Fruit fly (Drosophila melanogaster) whole organism, wandering third instar larva: ENCODE data around the gene Prosalpha4.

Source experiments
- Abd-B ChIP-seq: fragments of >200 bp; optimal IDR thresholded peaks from 2 replicates; lab custom pipeline; 2017; ENCODE audit warnings: missing biosample characterization, missing genetic modification characterization
- CG32264 ChIP-seq: fragments of 200-800 bp; sonication (Bioruptor generic); optimal IDR thresholded peaks from 2 replicates; lab custom pipeline; 2016; ENCODE audit warnings: missing biosample characterization, missing genetic modification characterization
- CG9705 ChIP-seq: fragments of 200-800 bp; sonication (Bioruptor generic); optimal IDR thresholded peaks from 2 replicates; lab custom pipeline; 2018; ENCODE audit warnings: missing biosample characterization, mild to moderate bottlenecking, missing genetic modification characterization
- CrebA ChIP-seq: fragments of 200-800 bp; sonication (Bioruptor generic); optimal IDR thresholded peaks from 2 replicates; lab custom pipeline; 2016; ENCODE audit warnings: missing biosample characterization, mild to moderate bottlenecking, missing genetic modification characterization, borderline replicate concordance
- Dfd ChIP-seq: fragments of >200 bp; optimal IDR thresholded peaks from 2 replicates; lab custom pipeline; 2017; ENCODE audit warnings: missing biosample characterization, missing genetic modification characterization
- Dif ChIP-seq: fragments of 200-275, 200-300 bp; sonication (Bioruptor generic); optimal IDR thresholded peaks from 2 replicates; lab custom pipeline; 2018; ENCODE audit warnings: missing biosample characterization, missing genetic modification characterization; ENCODE audit not compliant: partially characterized antibody
- GATAd ChIP-seq: sonication (Bioruptor generic); optimal IDR thresholded peaks from 2 replicates; lab custom pipeline; 2016; ENCODE audit warnings: missing biosample characterization, missing genetic modification characterization
- HLH106 ChIP-seq: fragments of 200-800 bp; optimal IDR thresholded peaks from 3 replicates; lab custom pipeline; 2019; ENCODE audit warnings: missing biosample characterization, mild to moderate bottlenecking, missing genetic modification characterization, moderate library complexity
- Hnf4 ChIP-seq: fragments of 200-800 bp; sonication (Bioruptor generic); optimal IDR thresholded peaks from 2 replicates; lab custom pipeline; 2016; ENCODE audit warnings: missing biosample characterization, mild to moderate bottlenecking, missing genetic modification characterization
- Hr78 ChIP-seq: fragments of >200 bp; optimal IDR thresholded peaks from 2 replicates; lab custom pipeline; 2017; ENCODE audit warnings: missing biosample characterization, missing genetic modification characterization
- Hr83 ChIP-seq: fragments of 200-300 bp; sonication (Bioruptor generic); optimal IDR thresholded peaks from 2 replicates; lab custom pipeline; 2016; ENCODE audit warnings: missing biosample characterization, mild to moderate bottlenecking, missing genetic modification characterization, moderate library complexity; ENCODE audit not compliant: poor library complexity, severe bottlenecking
- Jra ChIP-seq: sonication (Bioruptor generic); optimal IDR thresholded peaks from 2 replicates; lab custom pipeline; 2016; ENCODE audit warnings: missing biosample characterization, missing genetic modification characterization
- Mio ChIP-seq: sonication (Bioruptor generic); optimal IDR thresholded peaks from 2 replicates; lab custom pipeline; 2016; ENCODE audit warnings: missing biosample characterization, missing genetic modification characterization
- Myc ChIP-seq: fragments of >200 bp; optimal IDR thresholded peaks from 2 replicates; lab custom pipeline; 2017
- N ChIP-seq: fragments of >200 bp; optimal IDR thresholded peaks from 2 replicates; lab custom pipeline; 2018; ENCODE audit warnings: missing biosample characterization, missing external identifiers, missing genetic modification characterization
- OdsH ChIP-seq: fragments of 200-800 bp; sonication (Bioruptor generic); optimal IDR thresholded peaks from 2 replicates; lab custom pipeline; 2016; ENCODE audit warnings: missing biosample characterization, mild to moderate bottlenecking, missing genetic modification characterization
- Rel ChIP-seq, 2 experiments: fragments of 200-800 bp; sonication (Bioruptor generic) in 1 of 2; optimal IDR thresholded peaks; 2 replicates in 1 of 2; 3 replicates in 1 of 2; lab custom pipeline; 2016 to 2019; ENCODE audit warnings: mild to moderate bottlenecking in 2 of 2, missing biosample characterization in 2 of 2, missing genetic modification characterization in 2 of 2, moderate library complexity in 1 of 2
- Sp1 ChIP-seq: fragments of 200-800 bp; sonication (Bioruptor generic); optimal IDR thresholded peaks from 3 replicates; lab custom pipeline; 2019; ENCODE audit warnings: missing biosample characterization, mild to moderate bottlenecking, missing genetic modification characterization, moderate library complexity
- Vsx2 ChIP-seq: fragments of 200-300, 225-300 bp; sonication (Bioruptor generic); optimal IDR thresholded peaks from 2 replicates; lab custom pipeline; 2018; ENCODE audit warnings: missing biosample characterization, missing genetic modification characterization; ENCODE audit not compliant: partially characterized antibody
- br ChIP-seq: fragments of 200-800 bp; sonication (Bioruptor generic); optimal IDR thresholded peaks from 2 replicates; lab custom pipeline; 2016; ENCODE audit warnings: missing biosample characterization, missing genetic modification characterization
- brk ChIP-seq: fragments of 200-800 bp; sonication (Bioruptor generic); optimal IDR thresholded peaks from 2 replicates; lab custom pipeline; 2016; ENCODE audit warnings: missing biosample characterization, mild to moderate bottlenecking, missing genetic modification characterization
- dl ChIP-seq, 2 experiments: fragments of 175-275, 200-275 bp in 1 of 2; fragments of 200-275 bp in 1 of 2; sonication (Bioruptor generic); optimal IDR thresholded peaks; lab custom pipeline; 2018; ENCODE audit warnings: mild to moderate bottlenecking in 2 of 2, missing biosample characterization in 2 of 2, missing genetic modification characterization in 2 of 2, moderate library complexity in 2 of 2; ENCODE audit not compliant: partially characterized antibody in 2 of 2, insufficient read depth in 1 of 2
- dmrt93B ChIP-seq: fragments of 200-800 bp; sonication (Bioruptor generic); optimal IDR thresholded peaks from 2 replicates; lab custom pipeline; 2018; ENCODE audit warnings: missing biosample characterization, mild to moderate bottlenecking, missing genetic modification characterization
- dsf ChIP-seq: sonication (Bioruptor generic); optimal IDR thresholded peaks from 2 replicates; lab custom pipeline; 2016; ENCODE audit warnings: missing biosample characterization, missing genetic modification characterization, borderline replicate concordance
- ey ChIP-seq: fragments of 200-800 bp; sonication (Bioruptor generic); optimal IDR thresholded peaks from 2 replicates; lab custom pipeline; 2016; ENCODE audit warnings: missing biosample characterization, missing genetic modification characterization
- foxo ChIP-seq, 2 experiments: fragments of 200-800 bp; sonication (Bioruptor generic); optimal IDR thresholded peaks; 2 replicates in 1 of 2; 3 replicates in 1 of 2; lab custom pipeline; 2016 to 2017; ENCODE audit warnings: missing biosample characterization in 2 of 2, missing genetic modification characterization in 2 of 2
- fru ChIP-seq: fragments of 200-800 bp; sonication (Bioruptor generic); optimal IDR thresholded peaks from 3 replicates; lab custom pipeline; 2016; ENCODE audit warnings: missing biosample characterization, mild to moderate bottlenecking, missing genetic modification characterization
- h ChIP-seq: fragments of 200-800 bp; sonication (Bioruptor generic); optimal IDR thresholded peaks from 3 replicates; lab custom pipeline; 2016; ENCODE audit warnings: missing biosample characterization, mild to moderate bottlenecking, missing genetic modification characterization
- jim ChIP-seq: fragments of 175-275, 200-325 bp; sonication (Bioruptor generic); optimal IDR thresholded peaks from 2 replicates; lab custom pipeline; 2016; ENCODE audit warnings: missing biosample characterization, mild to moderate bottlenecking, missing genetic modification characterization
- lola ChIP-seq: fragments of >200 bp; optimal IDR thresholded peaks from 2 replicates; lab custom pipeline; 2017; ENCODE audit warnings: missing biosample characterization, missing genetic modification characterization
- pan ChIP-seq: fragments of >200 bp; optimal IDR thresholded peaks from 2 replicates; lab custom pipeline; 2017
- psq ChIP-seq: fragments of 200-800 bp; sonication (Bioruptor generic); optimal IDR thresholded peaks from 3 replicates; lab custom pipeline; 2017; ENCODE audit warnings: missing biosample characterization, mild to moderate bottlenecking, missing genetic modification characterization, moderate library complexity
- rgr ChIP-seq: fragments of 200-800 bp; sonication (Bioruptor generic); optimal IDR thresholded peaks from 3 replicates; lab custom pipeline; 2016; ENCODE audit warnings: missing biosample characterization, mild to moderate bottlenecking, missing genetic modification characterization
- sage ChIP-seq: fragments of 200-800 bp; sonication (Bioruptor generic); optimal IDR thresholded peaks from 2 replicates; lab custom pipeline; 2016; ENCODE audit warnings: missing biosample characterization, mild to moderate bottlenecking, missing genetic modification characterization
- sv ChIP-seq: fragments of 200-800 bp; sonication (Bioruptor generic); optimal IDR thresholded peaks from 3 replicates; lab custom pipeline; 2016; ENCODE audit warnings: missing biosample characterization, missing genetic modification characterization
- tai ChIP-seq: sonication (Bioruptor generic); optimal IDR thresholded peaks from 2 replicates; lab custom pipeline; 2016; ENCODE audit warnings: missing biosample characterization, missing genetic modification characterization
- usp ChIP-seq: fragments of >200 bp; optimal IDR thresholded peaks from 2 replicates; lab custom pipeline; 2017; ENCODE audit warnings: missing biosample characterization, missing genetic modification characterization
- woc ChIP-seq: sonication (Bioruptor generic); optimal IDR thresholded peaks from 2 replicates; lab custom pipeline; 2016; ENCODE audit warnings: missing biosample characterization, mild to moderate bottlenecking, missing genetic modification characterization

Gene Prosalpha4

dm6 chrX:16318858-16319557 lies 42.9 kb downstream of the Prosalpha4 start:
- TF ChIP-seq N (peak; percentile 65), CG9705 (GFP tag; lab: Kevin White, UChicago) (no peak), ey (GFP tag; lab: Kevin White, UChicago) (peak; percentile 76), lola (GFP tag; lab: Kevin White, UChicago) (no peak), OdsH (peak; percentile 33), Hr83 (GFP tag; lab: Kevin White, UChicago) (peak; percentile 81), h (peak; percentile 38), usp (GFP tag; lab: Kevin White, UChicago) (no peak), Jra (GFP tag; lab: Kevin White, UChicago) (peak; percentile 53), foxo (GFP tag; optimal IDR thresholded peaks at IDR 0.05; lab: Kevin White, UChicago) (peak in 1 of 2 experiments; percentile 53), Abd-B (GFP tag; lab: Kevin White, UChicago) (no peak), Hr78 (GFP tag; lab: Kevin White, UChicago) (no peak), dmrt93B (GFP tag; lab: Kevin White, UChicago) (no peak), Vsx2 (GFP tag; lab: Kevin White, UChicago) (no peak), Rel (GFP tag; optimal IDR thresholded peaks at IDR 0.05; lab: Kevin White, UChicago) (no peak), Rel (tag; optimal IDR thresholded peaks at IDR 0.05; lab: Kevin White, UChicago) (peak; percentile 64), pan (no peak), CG32264 (GFP tag; lab: Kevin White, UChicago) (no peak), Mio (GFP tag; lab: Kevin White, UChicago) (no peak), dsf (no peak), psq (peak; percentile 22), Dfd (no peak), woc (peak; percentile 38), br (GFP tag; lab: Kevin White, UChicago) (no peak), tai (GFP tag; lab: Kevin White, UChicago) (no peak), HLH106 (tag; lab: Kevin White, UChicago) (peak; percentile 20), jim (GFP tag; lab: Kevin White, UChicago) (no peak), GATAd (no peak), Dif (peak; percentile 50), sage (GFP tag; lab: Kevin White, UChicago) (peak; percentile 26), sv (no peak), brk (peak; percentile 28), Sp1 (peak; percentile 27), fru (GFP tag; lab: Kevin White, UChicago) (peak; percentile 71), CrebA (no peak), dl (GFP tag; optimal IDR thresholded peaks at IDR 0.05; lab: Kevin White, UChicago; ENCODE audit: insufficient read depth in 1 of 2, partially characterized antibody in 2 of 2) (peak; percentile 21 to 35), rgr (GFP tag; lab: Kevin White, UChicago) (peak; percentile 6), Hnf4 (GFP tag; lab: Kevin White, UChicago) (no peak)

dm6 chrX:16319558-16319924 lies 43.5 kb downstream of the Prosalpha4 start:
- TF ChIP-seq sv (no peak), psq (no peak), rgr (GFP tag; lab: Kevin White, UChicago) (no peak), CrebA (no peak), GATAd (no peak), N (no peak), dmrt93B (GFP tag; lab: Kevin White, UChicago) (no peak), CG9705 (GFP tag; lab: Kevin White, UChicago) (no peak), OdsH (no peak), lola (GFP tag; lab: Kevin White, UChicago) (no peak), Rel (GFP tag; optimal IDR thresholded peaks at IDR 0.05; lab: Kevin White, UChicago) (no peak), Rel (tag; optimal IDR thresholded peaks at IDR 0.05; lab: Kevin White, UChicago) (no peak), Sp1 (no peak), Abd-B (GFP tag; lab: Kevin White, UChicago) (no peak), dl (GFP tag; optimal IDR thresholded peaks at IDR 0.05; lab: Kevin White, UChicago; ENCODE audit: insufficient read depth in 1 of 2, partially characterized antibody in 2 of 2) (no peak), Hr78 (GFP tag; lab: Kevin White, UChicago) (no peak), brk (no peak), jim (GFP tag; lab: Kevin White, UChicago) (no peak), fru (GFP tag; lab: Kevin White, UChicago) (no peak), Myc (lab: Kevin White, UChicago) (no peak), woc (no peak)
